Fruit fly (Drosophila melanogaster) whole organism, wandering third instar larva: ENCODE results near the gene Drak.

Experiments
- CG32264 ChIP-seq: fragments of 200-800 bp; sonication (Bioruptor generic); optimal IDR thresholded peaks from 2 replicates; lab custom pipeline; 2016; ENCODE audit warnings: missing biosample characterization, missing genetic modification characterization
- Dfd ChIP-seq: fragments of >200 bp; optimal IDR thresholded peaks from 2 replicates; lab custom pipeline; 2017; ENCODE audit warnings: missing biosample characterization, missing genetic modification characterization
- Dif ChIP-seq: fragments of 200-275, 200-300 bp; sonication (Bioruptor generic); optimal IDR thresholded peaks from 2 replicates; lab custom pipeline; 2018; ENCODE audit warnings: missing biosample characterization, missing genetic modification characterization; ENCODE audit not compliant: partially characterized antibody
- GATAd ChIP-seq: sonication (Bioruptor generic); optimal IDR thresholded peaks from 2 replicates; lab custom pipeline; 2016; ENCODE audit warnings: missing biosample characterization, missing genetic modification characterization
- HLH106 ChIP-seq: fragments of 200-800 bp; optimal IDR thresholded peaks from 3 replicates; lab custom pipeline; 2019; ENCODE audit warnings: missing biosample characterization, mild to moderate bottlenecking, missing genetic modification characterization, moderate library complexity
- Hnf4 ChIP-seq: fragments of 200-800 bp; sonication (Bioruptor generic); optimal IDR thresholded peaks from 2 replicates; lab custom pipeline; 2016; ENCODE audit warnings: missing biosample characterization, mild to moderate bottlenecking, missing genetic modification characterization
- Hr78 ChIP-seq: fragments of >200 bp; optimal IDR thresholded peaks from 2 replicates; lab custom pipeline; 2017; ENCODE audit warnings: missing biosample characterization, missing genetic modification characterization
- Hr83 ChIP-seq: fragments of 200-300 bp; sonication (Bioruptor generic); optimal IDR thresholded peaks from 2 replicates; lab custom pipeline; 2016; ENCODE audit warnings: missing biosample characterization, mild to moderate bottlenecking, missing genetic modification characterization, moderate library complexity; ENCODE audit not compliant: poor library complexity, severe bottlenecking
- Jra ChIP-seq: sonication (Bioruptor generic); optimal IDR thresholded peaks from 2 replicates; lab custom pipeline; 2016; ENCODE audit warnings: missing biosample characterization, missing genetic modification characterization
- Mio ChIP-seq: sonication (Bioruptor generic); optimal IDR thresholded peaks from 2 replicates; lab custom pipeline; 2016; ENCODE audit warnings: missing biosample characterization, missing genetic modification characterization
- Myc ChIP-seq: fragments of >200 bp; optimal IDR thresholded peaks from 2 replicates; lab custom pipeline; 2017
- N ChIP-seq: fragments of >200 bp; optimal IDR thresholded peaks from 2 replicates; lab custom pipeline; 2018; ENCODE audit warnings: missing biosample characterization, missing external identifiers, missing genetic modification characterization
- Rel ChIP-seq, 2 experiments: fragments of 200-800 bp; sonication (Bioruptor generic) in 1 of 2; optimal IDR thresholded peaks; 2 replicates in 1 of 2; 3 replicates in 1 of 2; lab custom pipeline; 2016 to 2019; ENCODE audit warnings: mild to moderate bottlenecking in 2 of 2, missing biosample characterization in 2 of 2, missing genetic modification characterization in 2 of 2, moderate library complexity in 1 of 2
- Sp1 ChIP-seq: fragments of 200-800 bp; sonication (Bioruptor generic); optimal IDR thresholded peaks from 3 replicates; lab custom pipeline; 2019; ENCODE audit warnings: missing biosample characterization, mild to moderate bottlenecking, missing genetic modification characterization, moderate library complexity
- br ChIP-seq: fragments of 200-800 bp; sonication (Bioruptor generic); optimal IDR thresholded peaks from 2 replicates; lab custom pipeline; 2016; ENCODE audit warnings: missing biosample characterization, missing genetic modification characterization
- brk ChIP-seq: fragments of 200-800 bp; sonication (Bioruptor generic); optimal IDR thresholded peaks from 2 replicates; lab custom pipeline; 2016; ENCODE audit warnings: missing biosample characterization, mild to moderate bottlenecking, missing genetic modification characterization
- dl ChIP-seq, 2 experiments: fragments of 175-275, 200-275 bp in 1 of 2; fragments of 200-275 bp in 1 of 2; sonication (Bioruptor generic); optimal IDR thresholded peaks; lab custom pipeline; 2018; ENCODE audit warnings: mild to moderate bottlenecking in 2 of 2, missing biosample characterization in 2 of 2, missing genetic modification characterization in 2 of 2, moderate library complexity in 2 of 2; ENCODE audit not compliant: partially characterized antibody in 2 of 2, insufficient read depth in 1 of 2
- dmrt93B ChIP-seq: fragments of 200-800 bp; sonication (Bioruptor generic); optimal IDR thresholded peaks from 2 replicates; lab custom pipeline; 2018; ENCODE audit warnings: missing biosample characterization, mild to moderate bottlenecking, missing genetic modification characterization
- ey ChIP-seq: fragments of 200-800 bp; sonication (Bioruptor generic); optimal IDR thresholded peaks from 2 replicates; lab custom pipeline; 2016; ENCODE audit warnings: missing biosample characterization, missing genetic modification characterization
- foxo ChIP-seq, 2 experiments: fragments of 200-800 bp; sonication (Bioruptor generic); optimal IDR thresholded peaks; 2 replicates in 1 of 2; 3 replicates in 1 of 2; lab custom pipeline; 2016 to 2017; ENCODE audit warnings: missing biosample characterization in 2 of 2, missing genetic modification characterization in 2 of 2
- fru ChIP-seq: fragments of 200-800 bp; sonication (Bioruptor generic); optimal IDR thresholded peaks from 3 replicates; lab custom pipeline; 2016; ENCODE audit warnings: missing biosample characterization, mild to moderate bottlenecking, missing genetic modification characterization
- h ChIP-seq: fragments of 200-800 bp; sonication (Bioruptor generic); optimal IDR thresholded peaks from 3 replicates; lab custom pipeline; 2016; ENCODE audit warnings: missing biosample characterization, mild to moderate bottlenecking, missing genetic modification characterization
- pan ChIP-seq: fragments of >200 bp; optimal IDR thresholded peaks from 2 replicates; lab custom pipeline; 2017
- psq ChIP-seq: fragments of 200-800 bp; sonication (Bioruptor generic); optimal IDR thresholded peaks from 3 replicates; lab custom pipeline; 2017; ENCODE audit warnings: missing biosample characterization, mild to moderate bottlenecking, missing genetic modification characterization, moderate library complexity
- sage ChIP-seq: fragments of 200-800 bp; sonication (Bioruptor generic); optimal IDR thresholded peaks from 2 replicates; lab custom pipeline; 2016; ENCODE audit warnings: missing biosample characterization, mild to moderate bottlenecking, missing genetic modification characterization
- sv ChIP-seq: fragments of 200-800 bp; sonication (Bioruptor generic); optimal IDR thresholded peaks from 3 replicates; lab custom pipeline; 2016; ENCODE audit warnings: missing biosample characterization, missing genetic modification characterization
- tai ChIP-seq: sonication (Bioruptor generic); optimal IDR thresholded peaks from 2 replicates; lab custom pipeline; 2016; ENCODE audit warnings: missing biosample characterization, missing genetic modification characterization
- usp ChIP-seq: fragments of >200 bp; optimal IDR thresholded peaks from 2 replicates; lab custom pipeline; 2017; ENCODE audit warnings: missing biosample characterization, missing genetic modification characterization
- woc ChIP-seq: sonication (Bioruptor generic); optimal IDR thresholded peaks from 2 replicates; lab custom pipeline; 2016; ENCODE audit warnings: missing biosample characterization, mild to moderate bottlenecking, missing genetic modification characterization

Drak gene

dm6 chrX:11511299-11511698 is 18.4 kb downstream of the Drak start:
- no peak for TF ChIP-seq N (GFP tag; lab: Kevin White, UChicago)
- no peak for TF ChIP-seq ey (GFP tag; lab: Kevin White, UChicago)
- TF ChIP-seq brk (GFP tag; lab: Kevin White, UChicago) = no peak
- TF ChIP-seq Hr83 (GFP tag; lab: Kevin White, UChicago) = no peak
- no peak for TF ChIP-seq Dfd (GFP tag; lab: Kevin White, UChicago)
- no peak for TF ChIP-seq HLH106 (tag; lab: Kevin White, UChicago)
- no peak for TF ChIP-seq woc (GFP tag; lab: Kevin White, UChicago)

dm6 chrX:11511955-11512354 is 19.0 kb downstream of the Drak start:
- TF ChIP-seq woc (GFP tag; lab: Kevin White, UChicago) (no peak), HLH106 (tag; lab: Kevin White, UChicago) (no peak), Sp1 (GFP tag; lab: Kevin White, UChicago) (no peak), br (no peak), pan (lab: Kevin White, UChicago) (no peak), Mio (no peak), Dfd (GFP tag; lab: Kevin White, UChicago) (no peak), brk (GFP tag; lab: Kevin White, UChicago) (no peak), GATAd (GFP tag; lab: Kevin White, UChicago) (no peak), tai (no peak), CG32264 (GFP tag; lab: Kevin White, UChicago) (no peak), ey (GFP tag; lab: Kevin White, UChicago) (no peak), fru (no peak), Hnf4 (GFP tag; lab: Kevin White, UChicago) (no peak), Dif (no peak), sage (GFP tag; lab: Kevin White, UChicago) (no peak), Rel (GFP tag; optimal IDR thresholded peaks at IDR 0.05; lab: Kevin White, UChicago) (no peak), Rel (tag; optimal IDR thresholded peaks at IDR 0.05; lab: Kevin White, UChicago) (no peak), Hr78 (GFP tag; lab: Kevin White, UChicago) (no peak), Myc (lab: Kevin White, UChicago) (no peak), h (GFP tag; lab: Kevin White, UChicago) (no peak)

- TF ChIP-seq Dif = no peak
- no peak for TF ChIP-seq brk (GFP tag; lab: Kevin White, UChicago)
- TF ChIP-seq dl (GFP tag; optimal IDR thresholded peaks at IDR 0.05; lab: Kevin White, UChicago; ENCODE audit: insufficient read depth in 1 of 2, partially characterized antibody in 2 of 2) = no peak
- no peak for TF ChIP-seq dmrt93B (GFP tag; lab: Kevin White, UChicago)
- TF ChIP-seq psq (GFP tag; lab: Kevin White, UChicago) = no peak
- no peak for TF ChIP-seq CG32264 (GFP tag; lab: Kevin White, UChicago)
- no peak for TF ChIP-seq br
- no peak for TF ChIP-seq Jra (GFP tag; lab: Kevin White, UChicago)
- TF ChIP-seq Hr83 (GFP tag; lab: Kevin White, UChicago) = no peak
- no peak for TF ChIP-seq GATAd (GFP tag; lab: Kevin White, UChicago)
- no peak for TF ChIP-seq Dfd (GFP tag; lab: Kevin White, UChicago)
- no peak for TF ChIP-seq N (GFP tag; lab: Kevin White, UChicago)
Observed at dm6 chrX:11512868-11513267, 19.9 kb downstream of the Drak start.

dm6 chrX:11515550-11515949 is 22.6 kb downstream of the Drak start:
- TF ChIP-seq Hr78 (GFP tag; lab: Kevin White, UChicago) = no peak
- TF ChIP-seq Hr83 (GFP tag; lab: Kevin White, UChicago) = no peak
- no peak for TF ChIP-seq usp (GFP tag; lab: Kevin White, UChicago)
- no peak for TF ChIP-seq woc (GFP tag; lab: Kevin White, UChicago)
- no peak for TF ChIP-seq sv (GFP tag; lab: Kevin White, UChicago)

- TF ChIP-seq foxo (GFP tag; optimal IDR thresholded peaks at IDR 0.05; lab: Kevin White, UChicago) (no peak), h (GFP tag; lab: Kevin White, UChicago) (no peak)
Observed at dm6 chrX:11517295-11517694, 24.4 kb downstream of the Drak start.

dm6 chrX:11518435-11518834 is 25.5 kb downstream of the Drak start:
- no peak for TF ChIP-seq Rel (GFP tag; optimal IDR thresholded peaks at IDR 0.05; lab: Kevin White, UChicago)
- no peak for TF ChIP-seq Rel (tag; optimal IDR thresholded peaks at IDR 0.05; lab: Kevin White, UChicago)
- peak; percentile 45 for TF ChIP-seq sv (GFP tag; lab: Kevin White, UChicago)
